Fruit fly (Drosophila melanogaster) whole organism, wandering third instar larva: ENCODE results near the gene CG13907.

ENCODE experiments used
- Hr78 ChIP-seq: fragments of >200 bp; optimal IDR thresholded peaks from 2 replicates; lab custom pipeline; 2017; ENCODE audit warnings: missing biosample characterization, missing genetic modification characterization
- fru ChIP-seq: fragments of 200-800 bp; sonication (Bioruptor generic); optimal IDR thresholded peaks from 3 replicates; lab custom pipeline; 2016; ENCODE audit warnings: missing biosample characterization, mild to moderate bottlenecking, missing genetic modification characterization
- jim ChIP-seq: fragments of 175-275, 200-325 bp; sonication (Bioruptor generic); optimal IDR thresholded peaks from 2 replicates; lab custom pipeline; 2016; ENCODE audit warnings: missing biosample characterization, mild to moderate bottlenecking, missing genetic modification characterization
- lola ChIP-seq: fragments of >200 bp; optimal IDR thresholded peaks from 2 replicates; lab custom pipeline; 2017; ENCODE audit warnings: missing biosample characterization, missing genetic modification characterization
- psq ChIP-seq: fragments of 200-800 bp; sonication (Bioruptor generic); optimal IDR thresholded peaks from 3 replicates; lab custom pipeline; 2017; ENCODE audit warnings: missing biosample characterization, mild to moderate bottlenecking, missing genetic modification characterization, moderate library complexity

DNA sequence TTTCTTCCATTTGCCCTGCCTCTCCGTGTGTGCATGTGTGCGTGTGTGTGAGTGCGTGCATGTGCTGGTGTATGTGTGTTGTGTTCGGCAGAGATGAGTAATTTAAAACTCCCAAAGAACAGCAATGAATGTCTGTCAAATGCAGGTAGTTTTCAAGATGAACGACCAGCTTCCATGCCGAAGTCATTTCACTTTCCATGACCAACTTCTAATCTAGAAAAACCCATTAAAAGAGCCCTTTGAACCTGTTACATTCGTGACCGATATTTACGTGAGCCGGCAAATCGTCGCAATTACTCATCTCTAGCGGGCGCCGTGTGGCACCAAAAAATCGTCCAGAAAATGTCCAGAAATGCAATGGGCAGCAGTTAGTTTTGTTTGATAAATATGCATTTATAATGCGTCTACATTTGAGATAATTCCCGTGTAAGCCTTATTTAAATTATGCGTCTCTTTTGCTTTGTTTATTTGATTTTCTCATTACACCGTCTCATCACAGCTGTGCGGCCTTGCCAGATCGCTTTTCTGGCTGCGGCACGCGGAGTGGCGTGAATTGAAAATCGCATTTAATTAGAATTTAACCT is 9.3 kb downstream of the CG13907 start:
- no peak for TF ChIP-seq Hr78 (GFP tag; lab: Kevin White, UChicago)
- TF ChIP-seq fru (GFP tag; lab: Kevin White, UChicago): peak; percentile 49
- TF ChIP-seq lola (GFP tag; lab: Kevin White, UChicago): no peak
- TF ChIP-seq jim (GFP tag; lab: Kevin White, UChicago): no peak
- TF ChIP-seq psq (GFP tag; lab: Kevin White, UChicago): peak; percentile 60
